Worm (Caenorhabditis elegans) whole organism, L1 larva: Measurements from ENCODE around the gene clec-125.

Experiments used
- aha-1 ChIP-seq: fragments of 150-350 bp; optimal IDR thresholded peaks from 2 replicates; lab custom pipeline; 2014; ENCODE audit warnings: missing biosample characterization, missing genetic modification characterization
- ama-1 ChIP-seq: fragments of 150-350 bp; optimal IDR thresholded peaks from 2 replicates; lab custom pipeline; 2014
- irx-1 ChIP-seq: sonication (generic microtip); optimal IDR thresholded peaks from 2 replicates; lab custom pipeline; 2016; ENCODE audit warnings: missing genetic modification characterization, missing compliant biosample characterization
- lin-13 ChIP-seq: fragments of 150-350 bp; optimal IDR thresholded peaks from 2 replicates; lab custom pipeline; 2014; ENCODE audit warnings: missing biosample characterization, missing genetic modification reagents, missing genetic modification characterization
- lin-14 ChIP-seq: fragments of 200-800 bp; sonication (Bioruptor generic); optimal IDR thresholded peaks from 2 replicates; lab custom pipeline; 2018; ENCODE audit warnings: mild to moderate bottlenecking, missing genetic modification characterization, moderate library complexity, missing compliant biosample characterization
- lin-15B ChIP-seq: fragments of 150-350 bp; sonication (generic microtip); optimal IDR thresholded peaks from 3 replicates; lab custom pipeline; 2014; ENCODE audit warnings: missing biosample characterization, missing genetic modification characterization
- lin-39 ChIP-seq: fragments of 150-350 bp; optimal IDR thresholded peaks from 2 replicates; lab custom pipeline; 2014; ENCODE audit warnings: missing biosample characterization, missing genetic modification reagents, missing genetic modification characterization
- lsy-2 ChIP-seq, 2 experiments: fragments of 150-350 bp; optimal IDR thresholded peaks; 2 replicates each; lab custom pipeline; 2014; ENCODE audit warnings: missing biosample characterization in 2 of 2, missing genetic modification characterization in 2 of 2
- nhr-11 ChIP-seq: fragments of 150-350 bp; optimal IDR thresholded peaks from 2 replicates; lab custom pipeline; 2014; ENCODE audit warnings: missing biosample characterization, missing genetic modification characterization
- nhr-19 ChIP-seq: fragments of 200-800 bp; sonication (Bioruptor generic); conservative IDR thresholded peaks from 2 replicates; pipeline ENCODE4 v1.3.6; 2022; ENCODE audit warnings: missing genetic modification characterization, missing compliant biosample characterization
- skn-1 ChIP-seq: fragments of 150-350 bp; optimal IDR thresholded peaks from 2 replicates; lab custom pipeline; 2014; ENCODE audit warnings: missing biosample characterization, missing genetic modification characterization
- tbx-2 ChIP-seq: sonication (generic microtip); optimal IDR thresholded peaks from 2 replicates; lab custom pipeline; 2016; ENCODE audit warnings: missing genetic modification characterization, missing compliant biosample characterization
- ztf-11 ChIP-seq, 2 experiments: sonication (generic microtip); optimal IDR thresholded peaks; 2 replicates each; lab custom pipeline; 2016 to 2017; ENCODE audit warnings: missing genetic modification characterization in 2 of 2, missing biosample characterization in 1 of 2, missing compliant biosample characterization in 1 of 2
- ztf-4 ChIP-seq: fragments of 150-350 bp; optimal IDR thresholded peaks from 2 replicates; lab custom pipeline; 2014; ENCODE audit warnings: missing biosample characterization, missing genetic modification characterization

DNA sequence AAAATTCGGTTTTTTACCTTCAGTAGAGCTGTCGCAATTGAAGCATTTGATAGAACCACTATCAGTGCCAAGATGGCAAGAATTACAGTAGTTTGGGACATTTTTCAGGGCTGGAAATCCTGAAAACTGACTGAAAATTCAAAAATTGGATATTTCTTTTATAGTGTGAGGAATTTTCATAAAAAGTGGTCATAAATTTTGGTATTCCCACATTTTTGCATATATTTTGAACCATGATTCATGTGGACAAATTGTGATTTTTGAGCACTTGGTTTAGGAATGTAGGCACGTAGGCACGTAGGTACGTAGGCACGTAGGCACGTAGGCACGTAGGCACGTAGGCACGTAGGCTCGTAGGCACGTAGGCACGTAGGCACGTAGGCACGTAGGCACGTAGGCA, 3.6 kb upstream of the clec-125 start, which contains the start of gene Y49F6B.19:
- TF ChIP-seq nhr-11 (no peak), lin-15B (tag; lab: Kevin White, UChicago) (no peak), lin-13 (GFP tag; lab: Kevin White, UChicago) (no peak), ztf-4 (no peak), tbx-2 (no peak), lsy-2 (tag; optimal IDR thresholded peaks at IDR 0.05; lab: Kevin White, UChicago) (no peak), lin-39 (no peak), irx-1 (tag; lab: Kevin White, UChicago) (no peak), skn-1 (tag; lab: Kevin White, UChicago) (no peak), nhr-19 (GFP tag; lab: Robert Waterston, UW) (no peak), aha-1 (tag; lab: Kevin White, UChicago) (no peak), lin-14 (GFP tag; lab: Kevin White, UChicago) (no peak), ztf-11 (tag; optimal IDR thresholded peaks at IDR 0.05; lab: Kevin White, UChicago) (no peak), ama-1 (lab: Kevin White, UChicago) (no peak)
